Worm (Caenorhabditis elegans) whole organism, L4 larva: Measurements from ENCODE around the gene R13D11.4.

Experiments used
- F37D6.2 ChIP-seq: sonication (generic microtip); optimal IDR thresholded peaks from 2 replicates; lab custom pipeline; 2016; ENCODE audit warnings: mild to moderate bottlenecking, missing genetic modification characterization, missing compliant biosample characterization
- ZK546.5 ChIP-seq, 2 experiments: sonication (generic microtip); optimal IDR thresholded peaks; 2 replicates each; lab custom pipeline; 2017; ENCODE audit warnings: missing biosample characterization in 2 of 2, missing genetic modification characterization in 2 of 2
- attf-4 ChIP-seq: sonication (generic microtip); optimal IDR thresholded peaks from 3 replicates; lab custom pipeline; 2017; ENCODE audit warnings: missing biosample characterization, missing genetic modification characterization
- ceh-62 ChIP-seq: sonication (generic microtip); optimal IDR thresholded peaks from 2 replicates; lab custom pipeline; 2017; ENCODE audit warnings: missing biosample characterization, missing genetic modification characterization
- ceh-82 ChIP-seq: sonication (generic microtip); optimal IDR thresholded peaks from 2 replicates; lab custom pipeline; 2017; ENCODE audit warnings: missing biosample characterization, missing genetic modification characterization
- ces-1 ChIP-seq: fragments of 150-350 bp; sonication (generic microtip); optimal IDR thresholded peaks from 4 replicates; lab custom pipeline; 2014; ENCODE audit warnings: missing biosample characterization, missing genetic modification reagents, missing genetic modification characterization
- ctbp-1 ChIP-seq: fragments of 200-800 bp; sonication (Bioruptor generic); IDR thresholded peaks from 2 replicates; pipeline ENCODE4 v1.3.6; 2022; ENCODE audit warnings: missing genetic modification reagents, missing genetic modification characterization, missing compliant biosample characterization
- daf-19 ChIP-seq: fragments of 200-800 bp; sonication (Bioruptor generic); conservative IDR thresholded peaks from 2 replicates; pipeline ENCODE4 v1.3.6; 2022; ENCODE audit warnings: missing genetic modification characterization, missing compliant biosample characterization
- daf-8 ChIP-seq: fragments of 200-800 bp; sonication (Bioruptor generic); IDR thresholded peaks from 2 replicates; pipeline ENCODE4 v1.3.6; 2022; ENCODE audit warnings: missing genetic modification characterization, missing compliant biosample characterization
- dmd-6 ChIP-seq: fragments of 200-800 bp; sonication (Bioruptor generic); IDR thresholded peaks from 2 replicates; pipeline ENCODE4 v1.3.6; 2022; ENCODE audit warnings: missing genetic modification reagents, missing genetic modification characterization, missing compliant biosample characterization
- duxl-1 ChIP-seq: sonication (generic microtip); optimal IDR thresholded peaks from 2 replicates; lab custom pipeline; 2016; ENCODE audit warnings: mild to moderate bottlenecking, missing genetic modification characterization, moderate library complexity, missing compliant biosample characterization; ENCODE audit not compliant: poor library complexity
- dve-1 ChIP-seq: sonication (generic microtip); optimal IDR thresholded peaks from 2 replicates; lab custom pipeline; 2017; ENCODE audit warnings: antibody characterized with exemption, mild to moderate bottlenecking, missing genetic modification characterization, missing compliant biosample characterization; ENCODE audit not compliant: insufficient read depth
- egl-43 ChIP-seq: fragments of 200-800 bp; sonication (Bioruptor generic); IDR thresholded peaks from 2 replicates; pipeline ENCODE4 v1.3.6; 2022; ENCODE audit warnings: missing genetic modification reagents, missing genetic modification characterization, missing compliant biosample characterization
- fkh-10 ChIP-seq: fragments of 150-350 bp; optimal IDR thresholded peaks from 2 replicates; lab custom pipeline; 2014; ENCODE audit warnings: missing biosample characterization, missing genetic modification reagents, missing genetic modification characterization
- fos-1 ChIP-seq: fragments of 150-350 bp; optimal IDR thresholded peaks from 2 replicates; lab custom pipeline; 2014; ENCODE audit warnings: missing biosample characterization, missing genetic modification characterization
- gei-8 ChIP-seq: fragments of 200-800 bp; sonication (Bioruptor generic); optimal IDR thresholded peaks from 2 replicates; lab custom pipeline; 2018; ENCODE audit warnings: mild to moderate bottlenecking, missing genetic modification characterization, missing compliant biosample characterization
- hmg-1.1 ChIP-seq: fragments of 200-800 bp; sonication (Bioruptor generic); IDR thresholded peaks from 2 replicates; pipeline ENCODE4 v1.3.6; 2022; ENCODE audit warnings: missing genetic modification reagents, missing genetic modification characterization, missing compliant biosample characterization
- lim-7 ChIP-seq: fragments of 200-800 bp; sonication (Bioruptor generic); IDR thresholded peaks from 2 replicates; pipeline ENCODE4 v1.3.6; 2022; ENCODE audit warnings: missing genetic modification characterization, missing compliant biosample characterization
- lin-13 ChIP-seq: fragments of 150-350 bp; optimal IDR thresholded peaks from 2 replicates; lab custom pipeline; 2014; ENCODE audit warnings: missing biosample characterization, missing genetic modification reagents, missing genetic modification characterization
- lin-15B ChIP-seq: fragments of 150-350 bp; sonication (generic microtip); optimal IDR thresholded peaks from 3 replicates; lab custom pipeline; 2014; ENCODE audit warnings: missing biosample characterization, missing genetic modification characterization
- lin-38 ChIP-seq: fragments of 200-800 bp; sonication (Bioruptor generic); IDR thresholded peaks from 2 replicates; pipeline ENCODE4 v1.3.6; 2022; ENCODE audit warnings: missing genetic modification reagents, missing genetic modification characterization, missing compliant biosample characterization
- lir-3 ChIP-seq: sonication (generic microtip); optimal IDR thresholded peaks from 2 replicates; lab custom pipeline; 2016; ENCODE audit warnings: mild to moderate bottlenecking, missing genetic modification characterization, missing compliant biosample characterization
- madf-5 ChIP-seq, 2 experiments: fragments of 200-800 bp; sonication (Bioruptor generic); IDR thresholded peaks; 2 replicates each; pipeline ENCODE4 v1.3.6; 2022; ENCODE audit warnings: missing compliant biosample characterization in 2 of 2, missing genetic modification characterization in 2 of 2
- mep-1 ChIP-seq: fragments of 150-350 bp; sonication (generic microtip); optimal IDR thresholded peaks from 3 replicates; lab custom pipeline; 2014; ENCODE audit warnings: missing biosample characterization, missing genetic modification characterization
- nhr-41 ChIP-seq: fragments of 200-800 bp; sonication (Bioruptor generic); IDR thresholded peaks from 2 replicates; pipeline ENCODE4 v1.3.6; 2022; ENCODE audit warnings: missing genetic modification reagents, missing genetic modification characterization, missing compliant biosample characterization
- nhr-42 ChIP-seq: fragments of 200-800 bp; sonication (Bioruptor generic); IDR thresholded peaks from 2 replicates; pipeline ENCODE4 v1.3.6; 2022; ENCODE audit warnings: missing genetic modification characterization, missing compliant biosample characterization
- nhr-76 ChIP-seq: fragments of 150-350 bp; optimal IDR thresholded peaks from 2 replicates; lab custom pipeline; 2014; ENCODE audit warnings: missing biosample characterization, missing genetic modification characterization
- rbr-2 ChIP-seq: sonication (generic microtip); optimal IDR thresholded peaks from 2 replicates; lab custom pipeline; 2016; ENCODE audit warnings: missing genotype, missing genetic modification characterization, missing compliant biosample characterization
- skn-1 ChIP-seq: fragments of 150-350 bp; optimal IDR thresholded peaks from 2 replicates; lab custom pipeline; 2014; ENCODE audit warnings: missing biosample characterization, missing genetic modification characterization
- snpc-1.2 ChIP-seq: fragments of 200-800 bp; sonication (Bioruptor generic); IDR thresholded peaks from 2 replicates; pipeline ENCODE4 v1.3.6; 2022; ENCODE audit warnings: missing genetic modification reagents, missing genetic modification characterization, missing compliant biosample characterization
- snpc-4 ChIP-seq: fragments of 150-350 bp; optimal IDR thresholded peaks from 2 replicates; lab custom pipeline; 2014; ENCODE audit warnings: missing biosample characterization, missing genetic modification characterization
- spr-1 ChIP-seq: sonication (generic microtip); optimal IDR thresholded peaks from 2 replicates; lab custom pipeline; 2016; ENCODE audit warnings: mild to moderate bottlenecking, missing genetic modification characterization, missing compliant biosample characterization
- unc-130 ChIP-seq: sonication (generic microtip); optimal IDR thresholded peaks from 2 replicates; lab custom pipeline; 2016; ENCODE audit warnings: missing genetic modification reagents, missing genetic modification characterization, missing compliant biosample characterization
- zfp-3 ChIP-seq: fragments of 200-800 bp; sonication (Bioruptor generic); conservative IDR thresholded peaks from 2 replicates; pipeline ENCODE4 v1.3.6; 2022; ENCODE audit warnings: missing genetic modification reagents, missing genetic modification characterization, missing compliant biosample characterization
- zip-2 ChIP-seq: fragments of 150-350 bp; optimal IDR thresholded peaks from 2 replicates; lab custom pipeline; 2014; ENCODE audit warnings: missing biosample characterization, missing genetic modification characterization

The R13D11.4 gene

ce11 chrV:810281-810862, at the start of gene R13D11.4:
R13D11.4 (plus strand) TSS chrV:810812.
- TF ChIP-seq duxl-1 (tag; lab: Kevin White, UChicago) (no peak), fkh-10 (GFP tag; lab: Kevin White, UChicago) (peak; percentile 27), hmg-1.1 (GFP tag; lab: Robert Waterston, UW) (no peak), unc-130 (no peak), daf-19 (no peak), madf-5 (GFP tag; IDR thresholded peaks at IDR 0.05; lab: Robert Waterston, UW) (no peak), zfp-3 (no peak), ceh-82 (tag; lab: Kevin White, UChicago) (no peak), nhr-41 (GFP tag; lab: Robert Waterston, UW) (no peak), nhr-42 (GFP tag; lab: Robert Waterston, UW) (no peak), lir-3 (tag; lab: Kevin White, UChicago) (no peak), snpc-1.2 (GFP tag; lab: Robert Waterston, UW) (no peak), skn-1 (tag; lab: Kevin White, UChicago) (no peak), ctbp-1 (GFP tag; lab: Robert Waterston, UW) (0 out of 2 replicates have a peak, but pooled peaks have one; percentile 29), rbr-2 (tag; lab: Kevin White, UChicago) (peak; percentile 25), snpc-4 (tag; lab: Kevin White, UChicago) (no peak), ces-1 (GFP tag; lab: Kevin White, UChicago) (peak; percentile 29)

ce11 chrV:761235-761634, 49.4 kb upstream of the R13D11.4 start, which contains the start of gene C05E4.15:
C05E4.15 (minus strand) TSS chrV:761335.
- TF ChIP-seq zip-2 (tag; lab: Kevin White, UChicago), result no peak
- TF ChIP-seq ceh-62 (tag; lab: Kevin White, UChicago), result no peak
- TF ChIP-seq gei-8 (GFP tag; lab: Kevin White, UChicago), result no peak
- TF ChIP-seq, all 104 proteins: peak for 0

ce11 chrV:761882-762281, 48.7 kb upstream of the R13D11.4 start, which contains the start of gene C05E4.12:
C05E4.12 (minus strand) TSS chrV:761982.
- TF ChIP-seq rbr-2 (tag; lab: Kevin White, UChicago), result no peak
- no peak for TF ChIP-seq mep-1 (tag; lab: Kevin White, UChicago)
- TF ChIP-seq snpc-1.2 (GFP tag; lab: Robert Waterston, UW), result no peak
- no peak for TF ChIP-seq egl-43 (GFP tag; lab: Robert Waterston, UW)
- no peak for TF ChIP-seq daf-8 (GFP tag; lab: Robert Waterston, UW)
- no peak for TF ChIP-seq lin-15B (tag; lab: Kevin White, UChicago)
- no peak for TF ChIP-seq ctbp-1 (GFP tag; lab: Robert Waterston, UW)
- TF ChIP-seq F37D6.2 (tag; lab: Kevin White, UChicago), result no peak
- TF ChIP-seq ZK546.5 (tag; optimal IDR thresholded peaks at IDR 0.05; lab: Kevin White, UChicago), result no peak

- no peak for TF ChIP-seq nhr-76 (tag; lab: Kevin White, UChicago)
- TF ChIP-seq dmd-6, result no peak
- no peak for TF ChIP-seq attf-4 (tag; lab: Kevin White, UChicago)
- no peak for TF ChIP-seq dve-1 (tag; lab: Kevin White, UChicago)
- TF ChIP-seq fos-1, result no peak
- TF ChIP-seq lin-13 (GFP tag; lab: Kevin White, UChicago), result no peak
- no peak for TF ChIP-seq lim-7 (GFP tag; lab: Robert Waterston, UW)
- no peak for TF ChIP-seq lin-38 (GFP tag; lab: Robert Waterston, UW)
- no peak for TF ChIP-seq spr-1 (tag; lab: Kevin White, UChicago)
- TF ChIP-seq ces-1 (GFP tag; lab: Kevin White, UChicago), result no peak
Observed at ce11 chrV:762340-762739, 48.3 kb upstream of the R13D11.4 start, which contains the start of gene srp-2. srp-2 (plus strand) TSS chrV:762640.
